Fruit fly (Drosophila melanogaster) whole organism, adult: ENCODE measurements around the gene Zir.

Experiments
- CG14711 ChIP-seq: fragments of 200-800 bp; sonication (Bioruptor generic); optimal IDR thresholded peaks from 2 replicates; lab custom pipeline; 2018; ENCODE audit warnings: missing biosample characterization, mild to moderate bottlenecking, missing genetic modification characterization, moderate library complexity
- CG1620 ChIP-seq: fragments of 200-800 bp; sonication (Bioruptor generic); optimal IDR thresholded peaks from 2 replicates; lab custom pipeline; 2016; ENCODE audit warnings: missing biosample characterization, missing genetic modification characterization
- CG33017 ChIP-seq: fragments of 200-800 bp; sonication (Bioruptor generic); optimal IDR thresholded peaks from 2 replicates; lab custom pipeline; 2018; ENCODE audit warnings: missing biosample characterization, mild to moderate bottlenecking, missing genetic modification characterization, moderate library complexity
- CG7045 ChIP-seq: fragments of 200-800 bp; sonication (Bioruptor generic); optimal IDR thresholded peaks from 2 replicates; lab custom pipeline; 2017; ENCODE audit warnings: missing biosample characterization, mild to moderate bottlenecking, missing genetic modification characterization
- Mnt ChIP-seq: fragments of 200-800 bp; sonication (Bioruptor generic); optimal IDR thresholded peaks from 2 replicates; lab custom pipeline; 2016; ENCODE audit warnings: missing biosample characterization, mild to moderate bottlenecking, missing genetic modification characterization
- cic ChIP-seq: fragments of 200-800 bp; sonication (Bioruptor generic); optimal IDR thresholded peaks from 2 replicates; lab custom pipeline; 2017; ENCODE audit warnings: missing biosample characterization, mild to moderate bottlenecking, missing genetic modification characterization, moderate library complexity
- kay ChIP-seq: fragments of 200-800 bp; sonication (Bioruptor generic); peaks from one replicate; lab custom pipeline; 2016; ENCODE audit warnings: missing biosample characterization, missing genetic modification characterization, borderline replicate concordance
- tj ChIP-seq: fragments of 200-800 bp; sonication (Bioruptor generic); optimal IDR thresholded peaks from 3 replicates; lab custom pipeline; 2017; ENCODE audit warnings: missing biosample characterization, mild to moderate bottlenecking, missing genetic modification characterization, moderate library complexity
- toe ChIP-seq: fragments of 200-800 bp; sonication (Bioruptor generic); optimal IDR thresholded peaks from 2 replicates; lab custom pipeline; 2016; ENCODE audit warnings: missing biosample characterization, missing genetic modification characterization

- TF ChIP-seq CG7045, result no peak
- no peak for TF ChIP-seq toe (GFP tag; lab: Kevin White, UChicago)
- no peak for TF ChIP-seq kay (GFP tag; lab: Kevin White, UChicago)
- TF ChIP-seq CG14711 (tag; lab: Kevin White, UChicago), result no peak
- no peak for TF ChIP-seq Mnt (GFP tag; lab: Kevin White, UChicago)
- TF ChIP-seq CG33017 (tag; lab: Kevin White, UChicago), result no peak
- TF ChIP-seq tj (GFP tag; lab: Kevin White, UChicago), result no peak
- TF ChIP-seq CG1620 (GFP tag; lab: Kevin White, UChicago), result no peak
- TF ChIP-seq cic (GFP tag; lab: Kevin White, UChicago), result peak; percentile 84
Observed at dm6 chr2L:85701-86100, 8.8 kb upstream of the Zir start.
